Fruit fly (Drosophila melanogaster) whole organism, embryonic: Measurements from ENCODE around the gene CG9522.

Source experiments
- Antp ChIP-seq: fragments of 200-800 bp; sonication (Bioruptor generic); optimal IDR thresholded peaks from 3 replicates; lab custom pipeline; 2016; ENCODE audit warnings: missing biosample characterization, missing genetic modification characterization
- Blimp-1 ChIP-seq: fragments of 200-800 bp; sonication (Bioruptor generic); optimal IDR thresholded peaks from 3 replicates; lab custom pipeline; 2018; ENCODE audit warnings: missing biosample characterization, missing genetic modification characterization, mild to moderate bottlenecking, moderate library complexity, missing genetic modification reagents
- CG10366 ChIP-seq: fragments of 200-800 bp; sonication (Bioruptor generic); IDR thresholded peaks from 2 replicates; pipeline ENCODE4 v1.3.6; 2022; ENCODE audit warnings: missing biosample characterization, missing genetic modification characterization
- CG11247 ChIP-seq: fragments of 200-800 bp; sonication (Bioruptor generic); IDR thresholded peaks from 2 replicates; pipeline ENCODE4 v1.3.6; 2022; ENCODE audit warnings: missing biosample characterization, missing genetic modification characterization
- CG12236 ChIP-seq: fragments of 200-800 bp; sonication (Bioruptor generic); optimal IDR thresholded peaks from 2 replicates; lab custom pipeline; 2016; ENCODE audit warnings: missing biosample characterization, missing genetic modification characterization
- CG13123 ChIP-seq: fragments of 200-800 bp; sonication (Bioruptor generic); optimal IDR thresholded peaks from 2 replicates; lab custom pipeline; 2016; ENCODE audit warnings: missing biosample characterization, missing genetic modification characterization
- CG14667 ChIP-seq: fragments of 200-800 bp; sonication (Bioruptor generic); IDR thresholded peaks from 2 replicates; pipeline ENCODE4 v1.3.6; 2022; ENCODE audit warnings: missing biosample characterization, missing genetic modification characterization
- CG15514 ChIP-seq: fragments of 200-800 bp; sonication (Bioruptor generic); optimal IDR thresholded peaks from 3 replicates; lab custom pipeline; 2017; ENCODE audit warnings: missing biosample characterization, missing genetic modification characterization, mild to moderate bottlenecking, moderate library complexity, missing genetic modification reagents
- CG17328 ChIP-seq: fragments of 200-800 bp; sonication (Bioruptor generic); IDR thresholded peaks from 2 replicates; pipeline ENCODE4 v1.3.6; 2022; ENCODE audit warnings: missing biosample characterization, missing genetic modification characterization
- CG17359 ChIP-seq: fragments of 200-800 bp; sonication (Bioruptor generic); optimal IDR thresholded peaks from 3 replicates; lab custom pipeline; 2018; ENCODE audit warnings: missing biosample characterization, mild to moderate bottlenecking, missing genetic modification characterization, moderate library complexity
- CG17802 ChIP-seq: fragments of 200-800 bp; sonication (Bioruptor generic); optimal IDR thresholded peaks from 2 replicates; lab custom pipeline; 2018; ENCODE audit warnings: missing biosample characterization, mild to moderate bottlenecking, missing genetic modification characterization, moderate library complexity
- CG18619 ChIP-seq: fragments of 200-800 bp; sonication (Bioruptor generic); optimal IDR thresholded peaks from 3 replicates; lab custom pipeline; 2017; ENCODE audit warnings: missing biosample characterization, mild to moderate bottlenecking, missing genetic modification characterization
- CG32772 ChIP-seq: fragments of 200-800 bp; sonication (Bioruptor generic); IDR thresholded peaks from 2 replicates; pipeline ENCODE4 v1.3.6; 2022; ENCODE audit warnings: missing biosample characterization, missing genetic modification characterization
- CG3847 ChIP-seq: fragments of 200-800 bp; sonication (Bioruptor generic); IDR thresholded peaks from 2 replicates; pipeline ENCODE4 v1.3.6; 2022; ENCODE audit warnings: missing biosample characterization, missing genetic modification characterization
- CG4360 ChIP-seq: fragments of 200-800 bp; sonication (Bioruptor generic); IDR thresholded peaks from 2 replicates; pipeline ENCODE4 v1.3.6; 2022; ENCODE audit warnings: missing biosample characterization, missing genetic modification characterization
- CG5180 ChIP-seq: fragments of 200-800 bp; sonication (Bioruptor generic); optimal IDR thresholded peaks from 3 replicates; lab custom pipeline; 2017; ENCODE audit warnings: missing biosample characterization, missing genetic modification characterization, mild to moderate bottlenecking, moderate library complexity, missing genetic modification reagents
- CG7745 ChIP-seq: fragments of 200-800 bp; sonication (Bioruptor generic); optimal IDR thresholded peaks from 2 replicates; lab custom pipeline; 2018; ENCODE audit warnings: missing biosample characterization, mild to moderate bottlenecking, missing genetic modification characterization, moderate library complexity
- CG9609 ChIP-seq: fragments of 200-800 bp; sonication (Bioruptor generic); optimal IDR thresholded peaks from 3 replicates; lab custom pipeline; 2016; ENCODE audit warnings: missing biosample characterization, missing genetic modification characterization
- D19A ChIP-seq: fragments of 200-800 bp; optimal IDR thresholded peaks from 3 replicates; lab custom pipeline; 2019; ENCODE audit warnings: missing biosample characterization, mild to moderate bottlenecking, missing genetic modification characterization, moderate library complexity
- D19B ChIP-seq: fragments of 200-800 bp; sonication (Bioruptor generic); optimal IDR thresholded peaks from 2 replicates; lab custom pipeline; 2017; ENCODE audit warnings: missing biosample characterization, mild to moderate bottlenecking, missing genetic modification characterization
- Dek ChIP-seq: fragments of 200-800 bp; sonication (Bioruptor generic); optimal IDR thresholded peaks from 3 replicates; lab custom pipeline; 2019; ENCODE audit warnings: missing biosample characterization, mild to moderate bottlenecking, missing genetic modification characterization, moderate library complexity
- Dip3 ChIP-seq: fragments of 200-800 bp; sonication (Bioruptor generic); optimal IDR thresholded peaks from 3 replicates; lab custom pipeline; 2016; ENCODE audit warnings: missing biosample characterization, missing genetic modification characterization
- Hey ChIP-seq: fragments of 200-800 bp; sonication (Bioruptor generic); optimal IDR thresholded peaks from 3 replicates; lab custom pipeline; 2018; ENCODE audit warnings: missing biosample characterization, mild to moderate bottlenecking, missing genetic modification characterization
- MTF-1 ChIP-seq: fragments of 200-800 bp; sonication (Bioruptor generic); optimal IDR thresholded peaks from 2 replicates; lab custom pipeline; 2018; ENCODE audit warnings: missing biosample characterization, mild to moderate bottlenecking, missing genetic modification characterization, borderline replicate concordance
- NFAT ChIP-seq: fragments of 200-800 bp; sonication (Bioruptor generic); IDR thresholded peaks from 2 replicates; pipeline ENCODE4 v1.3.6; 2022; ENCODE audit warnings: missing biosample characterization, missing genetic modification characterization
- Neu2 ChIP-seq: fragments of 200-800 bp; sonication (Bioruptor generic); optimal IDR thresholded peaks from 3 replicates; lab custom pipeline; 2016; ENCODE audit warnings: missing biosample characterization, missing genetic modification characterization, borderline replicate concordance
- Nf-YC ChIP-seq: fragments of 200-800 bp; optimal IDR thresholded peaks from 3 replicates; lab custom pipeline; 2019; ENCODE audit warnings: missing biosample characterization, mild to moderate bottlenecking, missing genetic modification characterization, moderate library complexity
- Opbp ChIP-seq: fragments of 200-800 bp; sonication (Bioruptor generic); IDR thresholded peaks from 3 replicates; pipeline ENCODE4 v1.3.6; 2022; ENCODE audit warnings: missing biosample characterization, missing genetic modification characterization; ENCODE audit not compliant: partially characterized antibody
- Optix ChIP-seq: fragments of 200-800 bp; sonication (Bioruptor generic); IDR thresholded peaks from 3 replicates; pipeline ENCODE4 v1.3.6; 2022; ENCODE audit warnings: missing biosample characterization, missing genetic modification characterization
- Pdp1 ChIP-seq, 2 experiments: fragments of 200-800 bp; sonication (Bioruptor generic); optimal IDR thresholded peaks; 3 replicates each; lab custom pipeline; 2016; ENCODE audit warnings: missing biosample characterization in 2 of 2, missing genetic modification characterization in 2 of 2, mild to moderate bottlenecking in 1 of 2, moderate library complexity in 1 of 2
- Sry-β ChIP-seq: fragments of 200-800 bp; sonication (Bioruptor generic); optimal IDR thresholded peaks from 2 replicates; lab custom pipeline; 2018; ENCODE audit warnings: missing biosample characterization, mild to moderate bottlenecking, missing genetic modification characterization, moderate library complexity
- Xbp1 ChIP-seq: fragments of 200-800 bp; sonication (Bioruptor generic); optimal IDR thresholded peaks from 3 replicates; lab custom pipeline; 2016; ENCODE audit warnings: missing biosample characterization, mild to moderate bottlenecking, missing genetic modification characterization
- ara ChIP-seq: fragments of 200-800 bp; sonication (Bioruptor generic); IDR thresholded peaks from 2 replicates; pipeline ENCODE4 v1.3.6; 2022; ENCODE audit warnings: missing biosample characterization, missing genetic modification characterization
- btn ChIP-seq: fragments of 200-800 bp; sonication (Bioruptor generic); optimal IDR thresholded peaks from 2 replicates; lab custom pipeline; 2016; ENCODE audit warnings: missing biosample characterization, missing genetic modification characterization
- cato ChIP-seq: fragments of 200-800 bp; sonication (Bioruptor generic); optimal IDR thresholded peaks from 2 replicates; lab custom pipeline; 2016; ENCODE audit warnings: missing biosample characterization, missing genetic modification characterization, borderline replicate concordance
- fd102C ChIP-seq: fragments of 200-800 bp; sonication (Bioruptor generic); optimal IDR thresholded peaks from 2 replicates; lab custom pipeline; 2018; ENCODE audit warnings: missing biosample characterization, mild to moderate bottlenecking, missing genetic modification characterization, moderate library complexity
- gfzf ChIP-seq: fragments of 200-800 bp; sonication (Bioruptor generic); optimal IDR thresholded peaks from 2 replicates; lab custom pipeline; 2016; ENCODE audit warnings: missing biosample characterization, mild to moderate bottlenecking, missing genetic modification characterization, moderate library complexity
- klu ChIP-seq: fragments of 200-800 bp; sonication (Bioruptor generic); IDR thresholded peaks from 2 replicates; pipeline ENCODE4 v1.3.6; 2022; ENCODE audit warnings: missing biosample characterization, missing genetic modification characterization
- lola ChIP-seq, 3 experiments: fragments of >200 bp in 2 of 3; fragments of 200-800 bp in 1 of 3; sonication (Bioruptor generic) in 1 of 3; optimal IDR thresholded peaks; 2 replicates each; lab custom pipeline; 2017 to 2019; ENCODE audit warnings: missing biosample characterization in 3 of 3, missing genetic modification characterization in 3 of 3, mild to moderate bottlenecking in 1 of 3, moderate library complexity in 1 of 3
- mirr ChIP-seq: fragments of 200-800 bp; sonication (Bioruptor generic); optimal IDR thresholded peaks from 3 replicates; lab custom pipeline; 2018; ENCODE audit warnings: missing biosample characterization, mild to moderate bottlenecking, missing genetic modification characterization
- otp ChIP-seq: fragments of 200-800 bp; sonication (Bioruptor generic); IDR thresholded peaks from 3 replicates; pipeline ENCODE4, ENCODE4 v1.3.6; 2022; ENCODE audit warnings: missing biosample characterization, missing genetic modification characterization
- pfk ChIP-seq: fragments of 200-800 bp; sonication (Bioruptor generic); optimal IDR thresholded peaks from 2 replicates; lab custom pipeline; 2018; ENCODE audit warnings: missing biosample characterization, mild to moderate bottlenecking, missing genetic modification characterization, moderate library complexity
- salm ChIP-seq: fragments of 200-800 bp; sonication (Bioruptor generic); optimal IDR thresholded peaks from 2 replicates; lab custom pipeline; 2018; ENCODE audit warnings: missing biosample characterization, mild to moderate bottlenecking, missing genetic modification characterization
- slou ChIP-seq: fragments of 200-800 bp; sonication (Bioruptor generic); optimal IDR thresholded peaks from 3 replicates; lab custom pipeline; 2016; ENCODE audit warnings: missing biosample characterization, missing genetic modification characterization
- sna ChIP-seq: fragments of 200-800 bp; sonication (Bioruptor generic); IDR thresholded peaks from 2 replicates; pipeline ENCODE4 v1.3.6; 2022; ENCODE audit warnings: missing biosample characterization, missing genetic modification characterization; ENCODE audit not compliant: partially characterized antibody
- sug ChIP-seq: fragments of 200-800 bp; optimal IDR thresholded peaks from 2 replicates; lab custom pipeline; 2019; ENCODE audit warnings: missing biosample characterization, mild to moderate bottlenecking, missing genetic modification characterization, moderate library complexity
- tap ChIP-seq: fragments of 200-800 bp; optimal IDR thresholded peaks from 3 replicates; lab custom pipeline; 2019; ENCODE audit warnings: missing biosample characterization, mild to moderate bottlenecking, missing genetic modification characterization, moderate library complexity
- tx ChIP-seq: fragments of 200-800 bp; sonication (Bioruptor generic); optimal IDR thresholded peaks from 2 replicates; lab custom pipeline; 2016; ENCODE audit warnings: missing biosample characterization, missing genetic modification characterization

CG9522 gene

DNA sequence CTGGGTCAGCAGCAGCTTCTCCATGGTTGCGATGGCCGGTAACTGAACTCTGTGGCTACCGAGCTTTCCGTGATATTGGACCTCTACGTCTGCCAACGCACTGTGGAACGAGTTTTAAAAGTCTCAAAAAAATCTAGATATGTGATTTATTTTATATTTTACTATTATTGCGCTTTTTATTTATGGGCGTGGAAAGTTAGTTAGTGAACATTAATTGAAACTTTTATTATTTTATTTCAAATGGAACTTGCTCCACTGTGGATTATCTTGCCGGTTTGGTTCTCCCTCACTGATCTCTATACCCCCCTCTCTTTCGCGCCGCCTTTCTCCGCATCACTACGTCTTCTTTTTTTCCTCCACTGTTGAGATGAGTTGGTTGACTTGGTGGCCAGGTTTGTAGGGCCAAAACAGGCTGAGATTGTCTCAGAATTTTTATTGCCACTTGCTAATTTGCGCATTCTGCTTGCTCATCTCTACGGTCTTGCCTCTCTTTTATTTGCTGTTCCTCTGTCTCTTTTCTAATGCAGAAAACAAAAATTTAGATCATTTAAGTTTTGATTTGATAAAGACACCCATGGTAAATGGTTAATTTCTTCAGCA, at the start of gene CG9522 (continued):
- TF ChIP-seq otp (GFP tag; lab: Robert Waterston, UW) (peak; percentile 82), Xbp1 (peak; percentile 62), D19B (GFP tag; lab: Kevin White, UChicago) (no peak), D19A (peak; percentile 74), gfzf (GFP tag; lab: Kevin White, UChicago) (no peak), CG9609 (no peak), CG14667 (peak; percentile 31), CG4360 (GFP tag; lab: Robert Waterston, UW) (0 out of 2 replicates have a peak, but pooled peaks have one; percentile 36), CG17802 (tag; lab: Kevin White, UChicago) (peak; percentile 49), tx (GFP tag; lab: Kevin White, UChicago) (peak; percentile 4), cato (GFP tag; lab: Kevin White, UChicago) (no peak), Hey (tag; lab: Kevin White, UChicago) (no peak), NFAT (GFP tag; lab: Robert Waterston, UW) (peak; percentile 49; the same call in 1 of the 2 replicates), CG17359 (tag; lab: Kevin White, UChicago) (peak; percentile 77), salm (tag; lab: Kevin White, UChicago) (peak; percentile 62), CG7745 (tag; lab: Kevin White, UChicago) (no peak), CG11247 (GFP tag; lab: Robert Waterston, UW) (peak; percentile 47; the same call in 1 of the 2 replicates), btn (GFP tag; lab: Kevin White, UChicago) (peak; percentile 6), MTF-1 (GFP tag; lab: Kevin White, UChicago) (peak; percentile 50), Optix (GFP tag; lab: Robert Waterston, UW) (peak; percentile 59; the same call in 2 of the 3 replicates), CG18619 (GFP tag; lab: Kevin White, UChicago) (peak; percentile 40), CG13123 (GFP tag; lab: Kevin White, UChicago) (peak; percentile 3), CG12236 (GFP tag; lab: Kevin White, UChicago) (no peak), sna (no peak), slou (GFP tag; lab: Kevin White, UChicago) (peak; percentile 19), CG15514 (GFP tag; lab: Kevin White, UChicago) (peak; percentile 45), Blimp-1 (GFP tag; lab: Kevin White, UChicago) (peak; percentile 86), pfk (GFP tag; lab: Kevin White, UChicago) (no peak), CG5180 (GFP tag; lab: Kevin White, UChicago) (peak; percentile 23), Neu2 (GFP tag; lab: Kevin White, UChicago) (no peak), lola (GFP tag; optimal IDR thresholded peaks at IDR 0.05; lab: Kevin White, UChicago) (peak in 1 of 3 experiments; percentile 71), Antp (GFP tag; lab: Kevin White, UChicago) (peak; percentile 4), CG17328 (peak; percentile 86), fd102C (GFP tag; lab: Kevin White, UChicago) (no peak), CG32772 (GFP tag; lab: Robert Waterston, UW) (peak; percentile 65), Opbp (no peak), Sry-β (peak; percentile 3), CG10366 (GFP tag; lab: Robert Waterston, UW) (peak; percentile 67), Dek (peak; percentile 34), ara (peak; percentile 75), Dip3 (GFP tag; lab: Kevin White, UChicago) (peak; percentile 51), Nf-YC (no peak), sug (tag; lab: Kevin White, UChicago) (peak; percentile 3), Pdp1 (GFP tag; optimal IDR thresholded peaks at IDR 0.05; lab: Kevin White, UChicago) (peak; percentile 50 to 52), tap (tag; lab: Kevin White, UChicago) (peak; percentile 73), CG3847 (peak; percentile 59), mirr (GFP tag; lab: Kevin White, UChicago) (no peak), klu (GFP tag; lab: Robert Waterston, UW) (peak; percentile 53)
